Fruit fly (Drosophila melanogaster): ENCODE data around the gene CG13603.

CG13603 gene

dm6 chr3R:23964913-23965718, 21.3 kb downstream of the CG13603 start:
- no peak for TF ChIP-seq CG17801 (GFP tag; optimal IDR thresholded peaks at IDR 0.05; ENCODE audit: partially characterized antibody)

DNA sequence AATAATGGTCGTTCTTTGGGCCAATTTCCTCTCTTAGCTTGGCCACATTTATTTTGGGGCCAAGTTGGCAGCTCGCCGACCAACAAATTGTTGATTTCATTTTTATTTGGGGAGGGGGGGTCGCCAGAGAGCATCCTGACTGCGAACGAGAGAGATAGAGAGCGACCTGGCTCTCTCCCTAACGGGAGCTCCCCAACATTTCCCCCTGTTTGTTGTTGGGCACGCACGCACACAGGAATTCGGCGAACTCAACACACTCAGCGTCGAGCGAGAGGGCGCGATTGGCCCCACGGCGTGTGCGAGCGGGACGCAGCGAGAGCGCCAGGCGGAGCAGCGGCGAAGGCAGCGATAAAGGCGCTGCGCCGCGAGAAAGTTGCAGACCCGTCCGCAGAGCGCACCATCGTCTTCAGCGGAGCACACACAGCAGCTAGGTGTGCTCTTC, 23.6 kb downstream of the CG13603 start, which contains the start of gene CG31140:
Gene CG31140, plus strand, starts transcription at position 400 of the 442 bp plus-strand sequence.
- TF ChIP-seq CG17801 (GFP tag; optimal IDR thresholded peaks at IDR 0.05; ENCODE audit: partially characterized antibody), result no peak

DNA sequence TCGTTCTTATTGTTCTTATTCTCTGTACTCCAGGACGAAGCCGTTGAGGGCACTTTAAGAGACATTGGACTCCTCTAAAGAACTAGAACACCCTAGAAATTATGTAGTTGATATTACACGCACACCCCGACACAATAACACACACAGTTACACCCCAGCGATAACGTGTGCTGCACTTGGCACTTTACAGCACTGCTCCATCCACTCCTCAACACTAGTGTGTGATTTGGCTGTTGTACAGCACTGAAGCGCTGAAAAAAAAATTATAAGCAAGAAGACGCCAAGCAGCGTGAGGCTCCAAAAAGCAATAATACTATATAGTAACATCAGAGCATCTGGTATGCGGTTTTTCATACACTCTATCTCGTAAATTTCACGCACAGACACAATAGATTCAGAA, 25.5 kb downstream of the CG13603 start:
- no peak for TF ChIP-seq CG17801 (GFP tag; optimal IDR thresholded peaks at IDR 0.05; ENCODE audit: partially characterized antibody)

- TF ChIP-seq CG17801 (GFP tag; optimal IDR thresholded peaks at IDR 0.05; ENCODE audit: partially characterized antibody), result peak; percentile 88
Observed at dm6 chr3R:23958091-23958838, 28.1 kb downstream of the CG13603 start, which contains the start of the genes GluProRS and AP-1sigma. Gene GluProRS (minus strand): TSS chr3R:23958391. Gene AP-1sigma (plus strand): TSS chr3R:23958651.

- TF ChIP-seq CG17801 (GFP tag; optimal IDR thresholded peaks at IDR 0.05; ENCODE audit: partially characterized antibody), result peak; percentile 20
Observed at dm6 chr3R:23955380-23955779, 31.0 kb downstream of the CG13603 start.

DNA sequence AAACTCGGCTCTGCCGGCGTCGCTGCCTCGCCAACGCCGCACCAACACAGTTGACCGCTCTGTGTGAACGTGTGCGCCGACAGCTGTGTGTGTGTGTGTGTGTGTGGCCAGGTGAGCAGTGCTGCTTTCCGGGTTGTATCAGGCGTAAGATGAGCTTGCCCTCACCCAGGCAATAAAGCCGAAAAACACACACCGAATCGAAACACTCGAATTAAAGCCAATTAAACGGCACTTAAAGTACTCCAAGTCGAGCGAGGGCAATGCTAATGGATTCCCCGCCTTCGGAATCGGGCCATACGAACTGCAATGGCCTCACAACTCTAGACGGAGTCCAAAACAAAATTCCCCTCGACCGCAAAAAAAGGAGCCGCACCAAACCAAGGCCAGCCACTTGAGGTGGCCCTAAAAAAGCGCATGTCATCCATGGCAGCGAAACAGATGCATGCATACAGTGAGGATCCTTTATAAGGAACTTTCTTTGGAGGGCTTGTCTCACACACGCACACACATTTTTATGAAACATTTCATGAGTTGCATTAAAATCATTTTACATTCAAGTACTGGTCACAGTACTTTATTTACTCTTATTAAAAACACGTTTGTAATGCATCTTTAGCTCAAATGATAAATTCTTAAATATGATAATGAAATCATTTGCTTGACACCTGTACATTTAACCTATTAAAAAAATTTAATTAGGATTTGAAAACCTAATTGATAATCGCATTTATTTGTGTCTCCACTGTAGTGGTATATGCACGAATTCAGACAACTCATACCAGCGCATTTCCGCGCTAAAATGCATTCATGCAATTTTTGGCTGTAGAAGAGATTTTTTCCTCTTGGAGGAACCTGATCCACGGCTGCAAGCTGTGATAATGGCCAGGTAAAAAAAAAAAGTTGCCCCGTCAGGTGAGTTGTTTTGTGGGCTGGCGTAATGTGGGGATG, 37.6 kb downstream of the CG13603 start:
- no peak for TF ChIP-seq CG17801 (GFP tag; optimal IDR thresholded peaks at IDR 0.05; ENCODE audit: partially characterized antibody)

- no peak for TF ChIP-seq CG17801 (GFP tag; optimal IDR thresholded peaks at IDR 0.05; ENCODE audit: partially characterized antibody)
Observed at dm6 chr3R:23948324-23948465, 38.2 kb downstream of the CG13603 start, which contains the start of gene CG12268. Gene CG12268 (minus strand): TSS chr3R:23948424.

DNA sequence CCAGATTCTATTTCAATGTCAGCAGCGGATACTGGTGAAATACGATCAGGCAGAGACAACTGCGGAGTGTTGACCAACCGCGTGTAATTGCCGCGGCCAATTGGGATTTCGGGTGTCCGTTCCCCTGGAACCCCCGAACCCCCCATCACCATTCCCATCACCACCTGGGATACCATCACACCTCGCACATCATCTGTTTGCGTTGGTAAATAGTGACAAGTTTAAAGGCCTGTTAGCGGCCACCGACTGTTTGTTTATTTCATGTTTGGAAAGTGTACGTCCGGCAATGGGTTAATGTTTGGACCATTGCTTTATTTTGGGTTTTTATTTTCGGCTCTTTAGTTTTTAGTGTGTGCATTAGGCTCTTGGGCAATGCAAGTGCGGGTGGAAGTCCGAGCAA, 39.4 kb downstream of the CG13603 start:
- no peak for TF ChIP-seq CG17801 (GFP tag; optimal IDR thresholded peaks at IDR 0.05; ENCODE audit: partially characterized antibody)

DNA sequence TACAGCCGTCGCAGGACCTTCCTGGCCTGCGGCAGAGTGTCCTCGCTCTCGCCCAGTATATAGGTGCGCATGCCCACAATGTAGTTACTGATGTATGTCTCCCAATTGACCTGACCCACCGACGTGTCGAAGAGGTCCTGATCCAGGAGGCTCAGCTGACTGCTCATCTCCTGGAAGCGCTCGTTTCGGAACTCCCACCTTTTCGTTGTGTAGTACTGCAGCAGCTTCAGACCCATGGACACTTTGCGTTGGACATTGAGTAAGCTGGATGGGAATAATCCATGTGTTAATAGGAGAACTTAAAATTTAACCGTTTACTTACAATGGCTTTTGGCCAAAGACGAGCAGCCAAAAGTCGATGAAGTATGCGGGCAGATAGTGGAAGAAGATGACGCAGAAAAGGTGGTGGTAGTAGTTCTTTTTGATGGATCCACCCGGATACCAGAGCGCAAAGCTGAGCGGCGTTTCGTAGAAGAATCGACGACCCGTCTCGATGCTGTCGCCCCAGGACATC, 42.5 kb downstream of the CG13603 start:
- TF ChIP-seq CG17801 (GFP tag; optimal IDR thresholded peaks at IDR 0.05; ENCODE audit: partially characterized antibody), result no peak

DNA sequence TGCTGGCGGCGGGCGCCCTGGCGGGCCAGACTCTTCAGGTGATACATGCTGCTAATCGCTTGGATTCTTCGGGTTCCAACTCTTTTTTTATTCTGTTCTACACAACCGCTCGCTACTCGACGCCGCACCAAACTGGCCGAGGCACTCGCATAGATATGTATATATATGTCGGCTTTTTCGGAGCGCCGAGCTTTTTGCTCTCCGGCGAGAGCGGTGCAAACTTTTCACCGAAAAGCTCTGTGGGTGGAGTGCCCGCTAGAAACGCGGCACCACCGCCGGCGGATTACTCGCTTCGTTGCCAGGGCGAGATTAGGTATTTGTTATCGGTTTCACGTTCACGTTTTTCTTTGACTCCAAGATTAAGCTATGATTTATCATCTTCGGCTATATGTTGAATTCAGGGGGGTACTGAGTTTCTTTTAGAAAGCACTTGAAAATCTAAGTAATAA, 43.4 kb downstream of the CG13603 start, which contains the start of gene Gdh:
Gene Gdh, minus strand, starts transcription at position 137 of the 449 bp plus-strand sequence.
- peak; percentile 69 for TF ChIP-seq CG17801 (GFP tag; optimal IDR thresholded peaks at IDR 0.05; ENCODE audit: partially characterized antibody)

dm6 chr3R:23942550-23942949, 43.8 kb downstream of the CG13603 start:
- TF ChIP-seq CG17801 (GFP tag; optimal IDR thresholded peaks at IDR 0.05; ENCODE audit: partially characterized antibody), result no peak

dm6 chr3R:23941643-23942424, 44.5 kb downstream of the CG13603 start:
- TF ChIP-seq CG17801 (GFP tag; optimal IDR thresholded peaks at IDR 0.05; ENCODE audit: partially characterized antibody), result no peak

DNA sequence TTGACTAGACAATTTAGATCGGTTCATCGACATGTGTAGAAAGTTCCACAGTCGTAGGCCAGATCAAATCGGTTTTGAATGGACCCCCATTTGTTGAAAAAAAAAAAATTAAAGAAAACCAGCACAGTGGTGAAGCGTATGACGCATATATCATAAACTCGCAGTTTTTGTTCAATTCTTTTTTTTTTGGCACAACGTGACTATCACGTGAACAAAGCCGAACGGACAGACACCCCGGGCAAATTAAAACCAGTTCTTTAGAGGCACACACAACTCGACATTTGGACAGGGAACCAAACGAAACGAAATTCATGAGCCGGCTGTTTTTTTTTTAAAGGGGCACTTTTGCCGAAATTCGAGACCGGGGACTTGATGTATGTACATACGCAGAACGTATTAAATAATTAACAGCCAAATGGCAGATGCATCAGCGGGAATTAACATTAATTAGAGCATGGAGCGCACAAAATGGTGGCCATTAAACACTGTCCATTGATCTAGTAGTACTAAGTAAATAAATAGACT, 45.5 kb downstream of the CG13603 start:
- TF ChIP-seq CG17801 (GFP tag; optimal IDR thresholded peaks at IDR 0.05; ENCODE audit: partially characterized antibody), result no peak
